Fruit fly (Drosophila melanogaster): ENCODE results near the gene crim.

crim gene

DNA sequence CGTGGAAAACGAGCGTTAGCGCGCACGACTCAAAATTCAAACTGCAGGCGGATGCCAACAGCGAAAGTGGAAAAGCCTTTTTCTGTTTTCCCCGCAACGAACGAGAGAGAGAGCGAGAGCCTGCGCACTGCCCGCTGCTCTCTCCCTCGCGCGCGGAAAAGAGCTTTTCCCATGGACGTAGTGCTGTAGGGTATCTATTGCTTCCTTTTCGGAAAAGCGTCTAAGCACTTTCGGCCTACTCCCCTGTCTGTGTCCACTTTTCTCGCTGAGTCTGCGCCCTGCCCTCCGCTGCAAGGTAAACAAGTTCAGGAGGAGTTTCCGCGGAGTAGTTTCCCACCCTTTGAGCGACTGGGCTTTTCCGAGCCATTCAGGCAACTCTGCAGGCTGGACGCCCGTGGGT, 30.9 kb downstream of the crim start, which contains the start of gene CG32085 (continued):
- TF ChIP-seq Taf1 (GFP tag; IDR thresholded peaks at IDR 0.05) (peak; percentile 30; the same call in 1 of the 2 replicates), tio (GFP tag; optimal IDR thresholded peaks at IDR 0.05) (no peak), da (GFP tag; optimal IDR thresholded peaks at IDR 0.05) (no peak), CG6272 (GFP tag; IDR thresholded peaks at IDR 0.05) (peak; percentile 60; the same call in 1 of the 2 replicates), emc (GFP tag; optimal IDR thresholded peaks at IDR 0.05) (no peak), kah (GFP tag; optimal IDR thresholded peaks at IDR 0.05) (no peak), bsh (GFP tag; optimal IDR thresholded peaks at IDR 0.05) (no peak), CG14667 (GFP tag; IDR thresholded peaks at IDR 0.05) (peak; percentile 50; the same call in 1 of the 2 replicates), tgo (GFP tag; IDR thresholded peaks at IDR 0.05) (peak; percentile 42; the same call in 2 of the 3 replicates)

DNA sequence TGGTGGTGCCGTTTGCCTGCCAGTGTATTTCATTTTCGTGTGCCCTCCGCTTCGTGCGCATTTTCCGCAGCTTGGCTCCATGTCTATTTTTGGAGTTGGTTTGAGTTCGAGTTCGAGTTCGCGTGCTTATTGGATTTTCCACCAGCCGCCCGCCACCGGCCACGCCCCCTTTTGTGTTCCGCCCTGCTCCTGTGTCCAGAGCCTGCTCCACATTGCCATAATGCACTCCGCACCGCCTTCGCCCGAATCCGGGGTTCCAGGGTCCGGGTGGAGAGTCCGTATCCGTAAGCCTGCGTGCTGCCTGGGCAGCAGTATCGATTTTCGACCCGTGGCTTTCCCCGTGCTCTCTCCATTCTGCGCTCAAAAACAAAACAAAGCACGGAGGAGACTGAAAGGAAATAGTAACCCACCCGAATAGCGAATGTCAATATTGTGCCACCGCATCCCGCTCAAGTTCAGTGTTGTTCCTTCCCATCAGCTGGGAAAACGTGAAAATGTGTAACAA, 32.8 kb downstream of the crim start:
- TF ChIP-seq slp2 (GFP tag; optimal IDR thresholded peaks at IDR 0.05) (no peak), abd-A (tag; optimal IDR thresholded peaks at IDR 0.05) (peak; percentile 22), run (tag; optimal IDR thresholded peaks at IDR 0.05) (no peak), Adf1 (GFP tag; IDR thresholded peaks at IDR 0.05) (peak; percentile 5; the same call in 1 of the 2 replicates), GATAe (GFP tag; conservative IDR thresholded peaks at IDR 0.05) (no peak), CG9876 (GFP tag; optimal IDR thresholded peaks at IDR 0.05) (no peak), onecut (GFP tag; IDR thresholded peaks at IDR 0.05) (peak; percentile 98), Dref (GFP tag; IDR thresholded peaks at IDR 0.05) (0 out of 2 replicates have a peak, but pooled peaks have one; percentile 26), slbo (GFP tag; IDR thresholded peaks at IDR 0.05) (0 out of 2 replicates have a peak, but pooled peaks have one; percentile 3), Med (GFP tag) (peak; percentile 61), CG18476 (GFP tag; optimal IDR thresholded peaks at IDR 0.05) (no peak), sob (GFP tag; IDR thresholded peaks at IDR 0.05) (0 out of 2 replicates have a peak, but pooled peaks have one; percentile 36), CG10321 (GFP tag; IDR thresholded peaks at IDR 0.05) (no peak), chinmo (GFP tag; IDR thresholded peaks at IDR 0.05; ENCODE audit: partially characterized antibody) (0 out of 4 replicates have a peak, but pooled peaks have one; percentile 48), Scr (GFP tag; IDR thresholded peaks at IDR 0.05; ENCODE audit: partially characterized antibody) (peak; percentile 14; the same call in 1 of the 2 replicates), CG16863 (GFP tag; optimal IDR thresholded peaks at IDR 0.05) (no peak), CG5180 (GFP tag; optimal IDR thresholded peaks at IDR 0.05) (peak; percentile 91), CG16815 (GFP tag; optimal IDR thresholded peaks at IDR 0.05) (no peak), CG8281 (tag; optimal IDR thresholded peaks at IDR 0.05) (no peak), CG2199 (GFP tag; IDR thresholded peaks at IDR 0.05) (no peak)

Data from whole organism, embryonic.